Fruit fly (Drosophila melanogaster): ENCODE results near the gene Roc1b.

- TF ChIP-seq CG13204 (GFP tag; optimal IDR thresholded peaks at IDR 0.05): no peak
- TF ChIP-seq rn (GFP tag; IDR thresholded peaks at IDR 0.05): no peak
- TF ChIP-seq CG34367 (tag; optimal IDR thresholded peaks at IDR 0.05): no peak
- TF ChIP-seq Pif1A (GFP tag; optimal IDR thresholded peaks at IDR 0.05): no peak
- no peak for TF ChIP-seq CG17806 (tag; optimal IDR thresholded peaks at IDR 0.05)
- no peak for TF ChIP-seq EcR (GFP tag; optimal IDR thresholded peaks at IDR 0.05)
- TF ChIP-seq gl (tag; optimal IDR thresholded peaks at IDR 0.05): no peak
- no peak for TF ChIP-seq CG32121 (GFP tag; IDR thresholded peaks at IDR 0.05)
- TF ChIP-seq CG12605 (GFP tag; IDR thresholded peaks at IDR 0.05): no peak
- TF ChIP-seq CG10348 (GFP tag; IDR thresholded peaks at IDR 0.05): no peak
- no peak for TF ChIP-seq CG8159 (tag; optimal IDR thresholded peaks at IDR 0.05)
- TF ChIP-seq Pif1B (GFP tag; optimal IDR thresholded peaks at IDR 0.05): no peak
These were observed 20.3 kb downstream of the Roc1b start for dm6 chr3L:378072-378423.
